Fruit fly (Drosophila melanogaster) whole organism, embryonic: Measurements from ENCODE around the gene CG18131.

ENCODE experiments used
- Atf6 ChIP-seq: fragments of 200-800 bp; sonication (Bioruptor generic); IDR thresholded peaks from 2 replicates; pipeline ENCODE4 v1.3.6; 2022; ENCODE audit warnings: missing biosample characterization, missing genetic modification characterization
- B-H2 ChIP-seq: fragments of 200-800 bp; sonication (Bioruptor generic); optimal IDR thresholded peaks from 2 replicates; lab custom pipeline; 2018; ENCODE audit warnings: missing biosample characterization, mild to moderate bottlenecking, missing genetic modification characterization
- CG11504 ChIP-seq: fragments of 200-800 bp; sonication (Bioruptor generic); optimal IDR thresholded peaks from 3 replicates; lab custom pipeline; 2019; ENCODE audit warnings: missing biosample characterization, mild to moderate bottlenecking, missing genetic modification characterization, moderate library complexity
- CG11723 ChIP-seq: fragments of 200-800 bp; sonication (Bioruptor generic); optimal IDR thresholded peaks from 2 replicates; lab custom pipeline; 2017; ENCODE audit warnings: missing biosample characterization, mild to moderate bottlenecking, missing genetic modification characterization
- CG12299 ChIP-seq: fragments of 200-800 bp; sonication (Bioruptor generic); optimal IDR thresholded peaks from 2 replicates; lab custom pipeline; 2018; ENCODE audit warnings: missing biosample characterization, mild to moderate bottlenecking, missing genetic modification characterization
- CG13424 ChIP-seq: fragments of 200-800 bp; sonication (Bioruptor generic); optimal IDR thresholded peaks from 2 replicates; lab custom pipeline; 2019; ENCODE audit warnings: missing biosample characterization, mild to moderate bottlenecking, missing genetic modification characterization, moderate library complexity
- CG14441 ChIP-seq: fragments of 200-800 bp; sonication (Bioruptor generic); IDR thresholded peaks from 2 replicates; pipeline ENCODE4 v1.3.6; 2022; ENCODE audit warnings: missing biosample characterization, missing genetic modification characterization
- CG14667 ChIP-seq: fragments of 200-800 bp; sonication (Bioruptor generic); IDR thresholded peaks from 2 replicates; pipeline ENCODE4 v1.3.6; 2022; ENCODE audit warnings: missing biosample characterization, missing genetic modification characterization
- CG1602 ChIP-seq: fragments of 200-800 bp; sonication (Bioruptor generic); optimal IDR thresholded peaks from 3 replicates; lab custom pipeline; 2016; ENCODE audit warnings: missing biosample characterization, missing genetic modification characterization
- CG18476 ChIP-seq: fragments of 200-800 bp; sonication (Bioruptor generic); optimal IDR thresholded peaks from 2 replicates; lab custom pipeline; 2016; ENCODE audit warnings: missing biosample characterization, mild to moderate bottlenecking, missing genetic modification characterization
- CG2129 ChIP-seq: fragments of 200-800 bp; sonication (Bioruptor generic); IDR thresholded peaks from 2 replicates; pipeline ENCODE4 v1.3.6; 2022; ENCODE audit warnings: missing biosample characterization, missing genetic modification characterization; ENCODE audit not compliant: partially characterized antibody
- CG2202 ChIP-seq: fragments of 200-800 bp; sonication (Bioruptor generic); optimal IDR thresholded peaks from 2 replicates; lab custom pipeline; 2018; ENCODE audit warnings: missing biosample characterization, mild to moderate bottlenecking, missing genetic modification characterization
- CG31388 ChIP-seq: fragments of 200-800 bp; sonication (Bioruptor generic); optimal IDR thresholded peaks from 2 replicates; lab custom pipeline; 2016; ENCODE audit warnings: missing biosample characterization, missing genetic modification characterization
- CG31441 ChIP-seq: fragments of 200-800 bp; sonication (Bioruptor generic); IDR thresholded peaks from 2 replicates; pipeline ENCODE4 v1.3.6; 2022; ENCODE audit warnings: missing biosample characterization, missing genetic modification characterization
- CG4424 ChIP-seq: fragments of 200-800 bp; sonication (Bioruptor generic); optimal IDR thresholded peaks from 3 replicates; lab custom pipeline; 2016; ENCODE audit warnings: missing biosample characterization, missing genetic modification characterization
- CG6854 ChIP-seq: fragments of 200-800 bp; sonication (Bioruptor generic); optimal IDR thresholded peaks from 3 replicates; lab custom pipeline; 2017; ENCODE audit warnings: missing biosample characterization, mild to moderate bottlenecking, missing genetic modification characterization
- CG7745 ChIP-seq: fragments of 200-800 bp; sonication (Bioruptor generic); optimal IDR thresholded peaks from 2 replicates; lab custom pipeline; 2018; ENCODE audit warnings: missing biosample characterization, mild to moderate bottlenecking, missing genetic modification characterization, moderate library complexity
- CG9797 ChIP-seq: fragments of 200-800 bp; sonication (Bioruptor generic); optimal IDR thresholded peaks from 3 replicates; lab custom pipeline; 2018; ENCODE audit warnings: missing biosample characterization, mild to moderate bottlenecking, missing genetic modification characterization
- Camta ChIP-seq: fragments of 200-800 bp; sonication (Bioruptor generic); optimal IDR thresholded peaks from 2 replicates; lab custom pipeline; 2016; ENCODE audit warnings: missing biosample characterization, missing genetic modification characterization
- Dfd ChIP-seq, 2 experiments: fragments of >200 bp; optimal IDR thresholded peaks; 2 replicates each; lab custom pipeline; 2017; ENCODE audit warnings: missing biosample characterization in 2 of 2, missing genetic modification characterization in 2 of 2
- Dip2 ChIP-seq: fragments of 200-800 bp; sonication (Bioruptor generic); IDR thresholded peaks from 2 replicates; pipeline ENCODE4 v1.3.6; 2022; ENCODE audit warnings: missing biosample characterization, missing genetic modification characterization
- Drgx ChIP-seq: fragments of 200-800 bp; sonication (Bioruptor generic); IDR thresholded peaks from 2 replicates; pipeline ENCODE4 v1.3.6; 2022; ENCODE audit warnings: missing biosample characterization, missing genetic modification characterization
- E2f2 ChIP-seq: fragments of 200-800 bp; sonication (Bioruptor generic); IDR thresholded peaks from 2 replicates; pipeline ENCODE4 v1.3.6; 2022; ENCODE audit warnings: missing biosample characterization, missing genetic modification characterization
- Gug ChIP-seq: fragments of 200-800 bp; sonication (Bioruptor generic); IDR thresholded peaks from 4 replicates; pipeline ENCODE4 v1.3.6; 2022; ENCODE audit warnings: missing biosample characterization, missing genetic modification characterization
- HLHmδ ChIP-seq: fragments of 200-800 bp; sonication (Bioruptor generic); optimal IDR thresholded peaks from 2 replicates; lab custom pipeline; 2018; ENCODE audit warnings: missing biosample characterization, mild to moderate bottlenecking, missing genetic modification characterization, moderate library complexity
- Hand ChIP-seq: fragments of 200-800 bp; sonication (Bioruptor generic); optimal IDR thresholded peaks from 2 replicates; lab custom pipeline; 2017; ENCODE audit warnings: mild to moderate bottlenecking, missing biosample characterization, missing genetic modification reagents, missing genetic modification characterization
- Hr51 ChIP-seq, 2 experiments: fragments of 200-800 bp; sonication (Bioruptor generic); optimal IDR thresholded peaks; 2 replicates in 1 of 2; 3 replicates in 1 of 2; lab custom pipeline; 2016 to 2018; ENCODE audit warnings: missing biosample characterization in 2 of 2, missing genetic modification characterization in 2 of 2, mild to moderate bottlenecking in 1 of 2, moderate library complexity in 1 of 2
- Meics ChIP-seq: fragments of 200-800 bp; sonication (Bioruptor generic); optimal IDR thresholded peaks from 2 replicates; lab custom pipeline; 2017; ENCODE audit warnings: missing biosample characterization, mild to moderate bottlenecking, missing genetic modification characterization
- Neu2 ChIP-seq: fragments of 200-800 bp; sonication (Bioruptor generic); optimal IDR thresholded peaks from 3 replicates; lab custom pipeline; 2016; ENCODE audit warnings: missing biosample characterization, missing genetic modification characterization, borderline replicate concordance
- Nf-YC ChIP-seq: fragments of 200-800 bp; optimal IDR thresholded peaks from 3 replicates; lab custom pipeline; 2019; ENCODE audit warnings: missing biosample characterization, mild to moderate bottlenecking, missing genetic modification characterization, moderate library complexity
- Opbp ChIP-seq: fragments of 200-800 bp; sonication (Bioruptor generic); IDR thresholded peaks from 3 replicates; pipeline ENCODE4 v1.3.6; 2022; ENCODE audit warnings: missing biosample characterization, missing genetic modification characterization; ENCODE audit not compliant: partially characterized antibody
- Sry-δ ChIP-seq: fragments of 200-800 bp; sonication (Bioruptor generic); optimal IDR thresholded peaks from 2 replicates; lab custom pipeline; 2016; ENCODE audit warnings: missing biosample characterization, missing genetic modification characterization
- Usf ChIP-seq: fragments of 200-800 bp; sonication (Bioruptor generic); optimal IDR thresholded peaks from 2 replicates; lab custom pipeline; 2017; ENCODE audit warnings: missing genotype, missing biosample characterization, missing genetic modification characterization
- abd-A ChIP-seq: fragments of 200-800 bp; sonication (Bioruptor generic); optimal IDR thresholded peaks from 3 replicates; lab custom pipeline; 2019; ENCODE audit warnings: missing biosample characterization, mild to moderate bottlenecking, missing genetic modification characterization, moderate library complexity
- al ChIP-seq: fragments of 200-800 bp; sonication (Bioruptor generic); IDR thresholded peaks from 2 replicates; pipeline ENCODE4 v1.3.6; 2022; ENCODE audit warnings: missing biosample characterization, missing genetic modification characterization
- amos ChIP-seq: fragments of 200-800 bp; sonication (Bioruptor generic); IDR thresholded peaks from 2 replicates; pipeline ENCODE4 v1.3.6; 2022; ENCODE audit warnings: missing biosample characterization, missing genetic modification characterization; ENCODE audit not compliant: partially characterized antibody
- cato ChIP-seq: fragments of 200-800 bp; sonication (Bioruptor generic); optimal IDR thresholded peaks from 2 replicates; lab custom pipeline; 2016; ENCODE audit warnings: missing biosample characterization, missing genetic modification characterization, borderline replicate concordance
- danr ChIP-seq: fragments of 200-800 bp; sonication (Bioruptor generic); IDR thresholded peaks from 2 replicates; pipeline ENCODE4 v1.3.6; 2022; ENCODE audit warnings: missing biosample characterization, missing genetic modification characterization
- dati ChIP-seq: fragments of 200-800 bp; sonication (Bioruptor generic); IDR thresholded peaks from 2 replicates; pipeline ENCODE4 v1.3.6; 2022; ENCODE audit warnings: missing biosample characterization, missing genetic modification characterization
- dpn ChIP-seq, 2 experiments: fragments of 200-800 bp; sonication (Bioruptor generic); optimal IDR thresholded peaks; 3 replicates each; lab custom pipeline; 2016; ENCODE audit warnings: missing biosample characterization in 2 of 2, missing genetic modification characterization in 2 of 2
- fd102C ChIP-seq: fragments of 200-800 bp; sonication (Bioruptor generic); optimal IDR thresholded peaks from 2 replicates; lab custom pipeline; 2018; ENCODE audit warnings: missing biosample characterization, mild to moderate bottlenecking, missing genetic modification characterization, moderate library complexity
- fd64A ChIP-seq: fragments of 200-800 bp; sonication (Bioruptor generic); optimal IDR thresholded peaks from 3 replicates; lab custom pipeline; 2018; ENCODE audit warnings: missing biosample characterization, mild to moderate bottlenecking, missing genetic modification characterization
- grau ChIP-seq: fragments of 200-800 bp; optimal IDR thresholded peaks from 3 replicates; lab custom pipeline; 2019; ENCODE audit warnings: missing biosample characterization, mild to moderate bottlenecking, missing genetic modification characterization, moderate library complexity
- h ChIP-seq: fragments of >200 bp; optimal IDR thresholded peaks from 2 replicates; lab custom pipeline; 2017
- maf-S ChIP-seq: fragments of 200-800 bp; sonication (Bioruptor generic); optimal IDR thresholded peaks from 2 replicates; lab custom pipeline; 2016; ENCODE audit warnings: missing biosample characterization, missing genetic modification characterization
- pan ChIP-seq, 4 experiments: fragments of >200 bp in 3 of 4; fragments of 200-800 bp in 1 of 4; sonication (Bioruptor generic) in 1 of 4; optimal IDR thresholded peaks in 3 of 4; IDR thresholded peaks in 1 of 4; 2 replicates each; pipeline versions ENCODE4 v1.3.6 to Lab custom; 2017 to 2022; ENCODE audit warnings: missing biosample characterization in 2 of 4, missing genetic modification characterization in 2 of 4, mixed read lengths in 1 of 4
- pita ChIP-seq: fragments of 200-800 bp; sonication (Bioruptor generic); optimal IDR thresholded peaks from 2 replicates; lab custom pipeline; 2017; ENCODE audit warnings: missing biosample characterization, mild to moderate bottlenecking, missing genetic modification characterization
- sens-2 ChIP-seq: fragments of 200-800 bp; sonication (Bioruptor generic); IDR thresholded peaks from 2 replicates; pipeline ENCODE4 v1.3.6; 2022; ENCODE audit warnings: missing biosample characterization, missing genetic modification characterization
- tin ChIP-seq: fragments of 200-800 bp; sonication (Bioruptor generic); optimal IDR thresholded peaks from 3 replicates; lab custom pipeline; 2016; ENCODE audit warnings: missing biosample characterization, missing genetic modification characterization
- unc-4 ChIP-seq: fragments of 200-800 bp; sonication (Bioruptor generic); IDR thresholded peaks from 2 replicates; pipeline ENCODE4 v1.3.6; 2022; ENCODE audit warnings: missing biosample characterization, missing genetic modification characterization; ENCODE audit not compliant: partially characterized antibody

The CG18131 gene

dm6 chr2L:1491791-1492345, 8.5 kb downstream of the CG18131 start, which contains the start of gene CG31928 (continued):
- no peak for TF ChIP-seq Meics (GFP tag; lab: Kevin White, UChicago)
- TF ChIP-seq pita (GFP tag; lab: Kevin White, UChicago), result peak; percentile 33
- TF ChIP-seq unc-4 (GFP tag; lab: Robert Waterston, UW), result no peak
- TF ChIP-seq tin, result peak; percentile 39
- TF ChIP-seq Usf (GFP tag; lab: Kevin White, UChicago), result no peak
- no peak for TF ChIP-seq Atf6 (GFP tag; lab: Robert Waterston, UW)
- TF ChIP-seq E2f2 (GFP tag; lab: Robert Waterston, UW), result peak; percentile 85
- no peak for TF ChIP-seq CG9797 (GFP tag; lab: Kevin White, UChicago)
- no peak for TF ChIP-seq maf-S (GFP tag; lab: Kevin White, UChicago)
- TF ChIP-seq CG1602 (GFP tag; lab: Kevin White, UChicago), result no peak
- no peak for TF ChIP-seq Camta
- TF ChIP-seq HLHmδ, result no peak
- TF ChIP-seq CG2129 (GFP tag; lab: Robert Waterston, UW), result no peak
- TF ChIP-seq CG7745 (tag; lab: Kevin White, UChicago), result no peak
- no peak for TF ChIP-seq Hand
- TF ChIP-seq Sry-δ (GFP tag; lab: Kevin White, UChicago), result no peak
- TF ChIP-seq CG4424, result no peak
- no peak for TF ChIP-seq CG2202
- peak; percentile 17; the same call in 1 of the 2 replicates for TF ChIP-seq CG14441 (GFP tag; lab: Robert Waterston, UW)
- TF ChIP-seq amos, result peak; percentile 70
- TF ChIP-seq Neu2 (GFP tag; lab: Kevin White, UChicago), result no peak
- no peak for TF ChIP-seq CG31388 (GFP tag; lab: Kevin White, UChicago)
- TF ChIP-seq h (lab: Kevin White, UChicago), result no peak
- no peak for TF ChIP-seq Drgx (GFP tag; lab: Robert Waterston, UW)
- no peak for TF ChIP-seq CG12299 (tag; lab: Kevin White, UChicago)
- TF ChIP-seq CG31441 (GFP tag; lab: Robert Waterston, UW), result no peak
- TF ChIP-seq dati (GFP tag; lab: Robert Waterston, UW), result no peak
- TF ChIP-seq CG11723, result no peak
- no peak for TF ChIP-seq CG18476 (GFP tag; lab: Kevin White, UChicago)
- TF ChIP-seq Dip2 (GFP tag; lab: Robert Waterston, UW), result no peak
- TF ChIP-seq dpn (GFP tag; optimal IDR thresholded peaks at IDR 0.05; lab: Kevin White, UChicago), result peak; percentile 7 to 27
- TF ChIP-seq CG11504 (tag; lab: Kevin White, UChicago), result peak; percentile 52
- TF ChIP-seq fd64A, result no peak
- TF ChIP-seq CG6854 (GFP tag; lab: Kevin White, UChicago), result no peak
- no peak for TF ChIP-seq sens-2 (GFP tag; lab: Robert Waterston, UW)
- TF ChIP-seq al (GFP tag; lab: Robert Waterston, UW), result no peak
- TF ChIP-seq Gug (GFP tag; lab: Robert Waterston, UW), result no peak
- TF ChIP-seq CG13424 (tag; lab: Kevin White, UChicago), result no peak
- peak; percentile 48; the same call in 1 of the 3 replicates for TF ChIP-seq Opbp (GFP tag; lab: Robert Waterston, UW)
- no peak for TF ChIP-seq Hr51 (GFP tag; optimal IDR thresholded peaks at IDR 0.05; lab: Kevin White, UChicago)
- no peak for TF ChIP-seq danr (GFP tag; lab: Robert Waterston, UW)
- no peak for TF ChIP-seq CG14667
- TF ChIP-seq Dfd (GFP tag; optimal IDR thresholded peaks at IDR 0.05; lab: Kevin White, UChicago), result no peak
- TF ChIP-seq cato (GFP tag; lab: Kevin White, UChicago), result peak; percentile 12
- TF ChIP-seq pan (optimal IDR thresholded peaks at IDR 0.05; lab: Kevin White, UChicago), result no peak
- peak in 1 of 2 experiments; percentile 14 for TF ChIP-seq pan (GFP tag; optimal IDR thresholded peaks at IDR 0.05 in 1 of 2, IDR thresholded peaks at IDR 0.05 in 1 of 2)
- TF ChIP-seq fd102C (GFP tag; lab: Kevin White, UChicago), result no peak
- no peak for TF ChIP-seq abd-A
- TF ChIP-seq grau (tag; lab: Kevin White, UChicago), result no peak
- TF ChIP-seq B-H2, result no peak
- TF ChIP-seq Nf-YC (tag; lab: Kevin White, UChicago), result no peak
